Worm (Caenorhabditis elegans) whole organism, L2 larva: ENCODE measurements around the gene syd-1.

Experiments
- R02D3.7 ChIP-seq: fragments of 150-350 bp; optimal IDR thresholded peaks from 2 replicates; lab custom pipeline; 2014; ENCODE audit warnings: missing biosample characterization, missing genetic modification characterization
- ama-1 ChIP-seq: fragments of 150-350 bp; optimal IDR thresholded peaks from 2 replicates; lab custom pipeline; 2018; ENCODE audit warnings: inconsistent platforms
- unc-39 ChIP-seq: fragments of 150-350 bp; optimal IDR thresholded peaks from 2 replicates; lab custom pipeline; 2014; ENCODE audit warnings: missing biosample characterization, missing genetic modification characterization
- unc-55 ChIP-seq: fragments of 150-350 bp; sonication (generic microtip); optimal IDR thresholded peaks from 3 replicates; lab custom pipeline; 2014; ENCODE audit warnings: missing biosample characterization, missing genetic modification reagents, missing genetic modification characterization

DNA sequence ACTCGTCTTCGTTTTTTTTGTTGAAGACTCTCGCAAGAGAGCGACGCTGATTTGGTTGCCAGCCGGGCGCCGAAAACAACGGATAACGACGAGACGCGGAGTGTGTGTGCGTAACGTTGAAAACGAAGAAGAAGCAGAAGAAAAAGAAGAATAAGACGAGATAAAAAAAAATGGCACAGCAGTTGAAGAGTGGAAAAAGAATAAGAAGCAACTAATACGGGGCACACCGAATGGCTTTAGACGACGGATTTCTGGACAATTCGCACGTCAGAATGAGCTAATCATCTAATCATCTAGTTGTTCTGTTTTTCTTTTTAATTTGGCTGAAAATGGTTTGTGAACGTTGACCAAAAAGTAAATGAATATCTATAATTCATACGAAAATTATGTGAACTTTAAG is 42.2 kb upstream of the syd-1 start:
- TF ChIP-seq unc-39 (tag; lab: Kevin White, UChicago) (no peak), ama-1 (lab: Kevin White, UChicago) (no peak), unc-55 (GFP tag; lab: Kevin White, UChicago) (no peak), R02D3.7 (tag; lab: Kevin White, UChicago) (no peak)
